Fruit fly (Drosophila melanogaster) Kc167 (cell line): ENCODE data around the gene Xport-B.

Experiments
- Myc ChIP-seq: fragments of >200 bp; optimal IDR thresholded peaks from 2 replicates; lab custom pipeline; 2017; ENCODE audit warnings: missing external identifiers
- Sin3A ChIP-seq: fragments of >200 bp; optimal IDR thresholded peaks from 2 replicates; lab custom pipeline; 2018; ENCODE audit warnings: missing external identifiers
- h ChIP-seq: fragments of >200 bp; optimal IDR thresholded peaks from 3 replicates; lab custom pipeline; 2018; ENCODE audit warnings: missing external identifiers
- insv ChIP-seq: fragments of >200 bp; optimal IDR thresholded peaks from 3 replicates; lab custom pipeline; 2018; ENCODE audit warnings: missing external identifiers
- psq ChIP-seq: fragments of >200 bp; optimal IDR thresholded peaks from 2 replicates; lab custom pipeline; 2017; ENCODE audit warnings: missing external identifiers
- ttk ChIP-seq: sonication (Bioruptor generic); optimal IDR thresholded peaks from 2 replicates; lab custom pipeline; 2017; ENCODE audit warnings: missing external identifiers

The Xport-B gene

dm6 chr3R:19918207-19918606, 3.0 kb upstream of the Xport-B start, which contains the start of gene CG4770:
Gene CG4770, plus strand, starts transcription at chr3R:19918507.
- TF ChIP-seq Sin3A (lab: Kevin White, UChicago) (no peak), Myc (lab: Kevin White, UChicago) (no peak), insv (no peak), psq (no peak), h (lab: Kevin White, UChicago) (no peak), ttk (lab: Kevin White, UChicago) (no peak)

DNA sequence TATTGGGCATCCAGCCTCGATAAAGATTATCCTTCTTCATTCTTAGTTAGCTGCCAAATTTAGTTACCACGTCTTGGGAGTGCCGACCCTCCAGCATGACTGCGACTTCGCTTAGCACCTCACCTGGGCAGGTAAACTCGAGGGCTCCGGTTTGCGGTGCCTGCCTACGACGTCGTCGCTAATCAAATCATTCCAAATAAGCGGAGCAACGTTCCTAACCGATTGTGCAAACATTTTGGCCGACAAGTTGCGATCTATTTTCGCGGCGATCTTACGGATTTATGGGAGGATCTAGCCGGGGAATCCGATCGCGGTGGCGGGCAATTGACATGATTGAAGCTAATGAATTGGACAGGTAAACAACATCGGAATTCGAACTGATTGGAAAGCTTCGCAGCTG, 2.5 kb upstream of the Xport-B start, which contains the start of gene CG4465:
Gene CG4465 (minus strand): TSS at position 101 of the 400 bp plus-strand sequence.
- TF ChIP-seq ttk (lab: Kevin White, UChicago) (no peak), Sin3A (lab: Kevin White, UChicago) (no peak), h (lab: Kevin White, UChicago) (no peak), insv (no peak), psq (no peak), Myc (lab: Kevin White, UChicago) (no peak)

- TF ChIP-seq insv = no peak
- no peak for TF ChIP-seq h (lab: Kevin White, UChicago)
- TF ChIP-seq Sin3A (lab: Kevin White, UChicago) = no peak
- no peak for TF ChIP-seq Myc (lab: Kevin White, UChicago)
- no peak for TF ChIP-seq ttk (lab: Kevin White, UChicago)
- no peak for TF ChIP-seq psq
Measured at dm6 chr3R:19911030-19911429, 4.2 kb downstream of the Xport-B start.

DNA sequence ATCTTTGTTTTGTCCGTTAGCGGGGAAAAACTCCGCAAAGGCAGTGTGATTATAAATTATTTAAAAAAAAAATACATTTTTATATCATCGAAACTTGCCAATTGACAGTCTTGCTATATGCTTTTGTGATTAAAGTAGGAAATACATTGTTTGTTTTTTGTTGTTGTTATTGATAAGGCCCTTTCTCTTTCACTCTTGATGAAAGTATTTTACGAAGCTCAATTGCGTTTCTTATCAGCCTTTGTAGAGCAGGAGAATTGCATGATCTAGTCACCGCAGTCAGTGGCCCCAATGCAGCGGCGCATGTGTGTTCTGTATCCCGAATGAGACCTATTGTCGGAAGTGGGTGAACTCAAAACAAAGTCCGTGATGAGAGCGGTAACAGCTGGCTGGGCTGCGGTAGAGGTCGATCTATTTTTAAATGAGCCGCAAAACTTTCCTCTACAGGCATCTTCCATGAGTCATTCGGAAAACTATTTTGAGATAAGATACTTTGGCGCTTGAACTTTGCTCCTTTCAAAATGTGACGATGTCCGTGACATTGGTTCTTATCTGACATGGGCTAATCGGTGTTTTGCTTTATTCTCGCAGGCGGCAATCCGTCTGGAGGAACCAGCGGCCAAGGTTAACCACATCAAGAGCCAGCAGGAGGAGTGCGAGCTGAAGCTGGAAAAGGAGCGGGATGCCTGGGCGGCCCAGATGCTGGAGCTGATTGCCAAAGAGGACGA, 4.7 kb downstream of the Xport-B start:
- TF ChIP-seq h (lab: Kevin White, UChicago) (no peak), Sin3A (lab: Kevin White, UChicago) (no peak), ttk (lab: Kevin White, UChicago) (no peak), insv (no peak), Myc (lab: Kevin White, UChicago) (no peak), psq (no peak)

- no peak for TF ChIP-seq insv
- no peak for TF ChIP-seq Myc (lab: Kevin White, UChicago)
- no peak for TF ChIP-seq psq
- no peak for TF ChIP-seq h (lab: Kevin White, UChicago)
- no peak for TF ChIP-seq Sin3A (lab: Kevin White, UChicago)
- no peak for TF ChIP-seq ttk (lab: Kevin White, UChicago)
Measured at dm6 chr3R:19909541-19910182, 5.5 kb downstream of the Xport-B start.

dm6 chr3R:19908863-19909343, 6.3 kb downstream of the Xport-B start:
- no peak for TF ChIP-seq Myc (lab: Kevin White, UChicago)
- no peak for TF ChIP-seq ttk (lab: Kevin White, UChicago)
- no peak for TF ChIP-seq psq
- no peak for TF ChIP-seq h (lab: Kevin White, UChicago)
- no peak for TF ChIP-seq insv
- no peak for TF ChIP-seq Sin3A (lab: Kevin White, UChicago)

DNA sequence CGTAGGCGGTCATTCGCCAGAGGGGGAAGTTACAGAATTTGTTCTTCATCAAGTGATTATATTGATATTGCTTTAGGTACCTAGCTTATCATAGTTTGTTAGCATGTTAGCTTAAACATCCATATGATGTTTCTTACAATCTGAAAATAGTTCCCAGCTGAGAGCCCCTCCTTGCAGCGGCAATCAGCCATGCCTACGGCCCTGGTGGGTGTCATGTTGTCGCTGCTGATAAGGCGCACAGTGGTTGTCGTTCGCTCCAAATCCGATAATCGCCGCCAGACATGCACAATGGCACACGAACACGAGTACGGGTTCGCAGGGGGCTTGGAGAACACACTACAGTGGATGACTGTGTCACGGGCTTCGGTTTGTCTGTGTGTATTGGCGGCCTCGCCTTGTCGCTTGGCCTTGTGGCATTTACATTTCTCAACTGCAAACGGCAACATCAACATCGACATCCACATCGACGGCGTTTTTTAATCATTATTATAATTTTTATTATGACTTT, 9.2 kb downstream of the Xport-B start:
- no peak for TF ChIP-seq ttk (lab: Kevin White, UChicago)
- no peak for TF ChIP-seq Myc (lab: Kevin White, UChicago)
- TF ChIP-seq psq = no peak
- TF ChIP-seq h (lab: Kevin White, UChicago) = no peak
- no peak for TF ChIP-seq insv
- TF ChIP-seq Sin3A (lab: Kevin White, UChicago) = no peak

- TF ChIP-seq insv (no peak), h (lab: Kevin White, UChicago) (no peak), Myc (lab: Kevin White, UChicago) (no peak), psq (no peak), Sin3A (lab: Kevin White, UChicago) (no peak), ttk (lab: Kevin White, UChicago) (no peak)
Measured at dm6 chr3R:19904865-19905373, 10.3 kb downstream of the Xport-B start, which contains the start of the genes Surf6 and RhoGAP92B. Gene Surf6, minus strand, starts transcription at chr3R:19904868. Gene RhoGAP92B, plus strand, starts transcription at chr3R:19905164.

DNA sequence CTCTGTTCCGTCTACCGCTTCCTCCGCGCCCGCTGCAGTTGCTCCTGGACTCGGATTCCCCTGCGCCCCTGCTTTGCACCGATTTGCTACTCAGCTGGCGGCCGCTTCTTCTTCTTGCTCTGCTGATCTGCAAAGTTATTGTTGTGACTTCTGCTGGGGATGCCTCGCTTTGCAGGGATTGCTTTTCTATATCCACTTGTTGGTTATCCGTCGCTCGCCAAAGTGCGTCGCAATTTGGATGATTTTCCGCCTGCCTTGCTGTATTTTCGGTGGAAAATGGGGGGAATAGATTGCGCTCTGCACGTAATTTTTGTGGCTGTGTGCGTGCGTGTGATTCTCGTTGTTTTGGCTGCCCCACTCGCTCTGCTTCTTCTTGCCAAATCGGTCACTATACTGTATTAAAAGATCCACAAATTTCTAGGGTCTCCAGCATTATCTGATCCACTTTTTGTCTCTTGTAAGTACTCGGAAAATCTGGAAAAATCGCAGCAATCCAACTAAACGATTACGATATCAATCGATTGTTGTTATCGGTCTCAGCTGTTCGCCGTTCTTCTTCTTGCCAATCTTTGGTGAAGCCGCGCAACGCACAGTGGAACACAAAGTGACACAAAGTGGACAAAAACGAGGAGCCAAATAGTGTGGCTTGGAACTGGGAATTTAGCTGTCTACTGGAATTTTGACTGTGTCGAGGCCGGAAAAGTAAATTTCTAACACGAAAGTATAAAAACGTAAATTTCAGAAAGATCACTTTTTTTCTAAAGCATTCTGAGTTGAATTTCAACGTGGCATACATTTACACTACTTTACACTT, 12.1 kb downstream of the Xport-B start, which contains the start of gene ClpX:
Gene ClpX (minus strand): TSS at position 764 of the 814 bp plus-strand sequence.
- TF ChIP-seq insv (no peak), Sin3A (lab: Kevin White, UChicago) (no peak), Myc (lab: Kevin White, UChicago) (no peak), psq (no peak), ttk (lab: Kevin White, UChicago) (no peak), h (lab: Kevin White, UChicago) (no peak)

- no peak for TF ChIP-seq psq
- no peak for TF ChIP-seq Sin3A (lab: Kevin White, UChicago)
- TF ChIP-seq insv = no peak
- no peak for TF ChIP-seq ttk (lab: Kevin White, UChicago)
- no peak for TF ChIP-seq h (lab: Kevin White, UChicago)
- TF ChIP-seq Myc (lab: Kevin White, UChicago) = no peak
Measured at dm6 chr3R:19902328-19902727, 12.9 kb downstream of the Xport-B start.

DNA sequence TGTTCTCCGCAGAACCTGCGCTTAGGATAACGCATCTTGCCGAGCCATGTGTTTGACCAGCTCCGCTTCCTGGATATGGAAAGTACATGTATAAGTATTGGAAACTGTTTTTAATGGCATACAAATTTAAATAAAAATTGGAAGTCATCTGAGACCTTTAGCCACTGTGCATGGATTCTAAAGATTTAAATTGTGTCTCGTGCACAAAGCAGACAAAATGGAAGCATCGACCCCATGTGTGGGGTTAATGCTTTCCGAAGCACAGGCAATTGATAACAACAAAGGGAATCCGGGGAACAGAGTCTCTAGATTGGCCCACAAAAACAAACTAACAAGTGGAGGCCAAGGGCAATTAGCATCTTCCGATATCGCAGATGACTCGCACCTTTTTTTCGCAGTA, 13.5 kb downstream of the Xport-B start:
- TF ChIP-seq h (lab: Kevin White, UChicago) (no peak), Sin3A (lab: Kevin White, UChicago) (no peak), insv (no peak), psq (no peak), ttk (lab: Kevin White, UChicago) (no peak), Myc (lab: Kevin White, UChicago) (no peak)
